Worm (Caenorhabditis elegans): ENCODE data around the gene pqn-79.

DNA sequence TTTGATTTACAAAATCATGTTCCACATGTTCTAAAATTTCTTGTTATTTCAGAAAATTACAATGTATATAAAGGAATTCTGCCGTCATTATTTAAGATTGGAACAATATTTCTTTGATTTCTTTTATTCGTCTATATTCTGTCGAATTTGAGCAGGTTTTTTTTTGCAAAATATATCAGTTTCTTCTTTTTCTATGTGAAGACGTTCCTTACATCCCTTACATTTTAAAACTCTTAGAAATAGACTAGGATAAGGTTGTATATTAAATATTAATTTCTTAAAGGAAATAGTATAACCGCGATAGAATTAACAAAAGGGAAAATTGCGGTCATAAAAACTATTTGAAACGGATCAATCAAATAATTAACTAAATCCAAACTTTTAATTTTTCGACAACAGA, 6.5 kb upstream of the pqn-79 start:
- TF ChIP-seq dao-5 (tag; optimal IDR thresholded peaks at IDR 0.05) (no peak), him-1 (tag; optimal IDR thresholded peaks at IDR 0.05) (no peak)

All from whole organism, L4/young adult.